Fruit fly (Drosophila melanogaster) whole organism, embryonic: ENCODE measurements around the gene CG13376.

Experiments used
- CG1024 ChIP-seq: fragments of 200-800 bp; sonication (Bioruptor generic); IDR thresholded peaks from 2 replicates; pipeline ENCODE4 v1.3.6; 2022; ENCODE audit warnings: missing biosample characterization, missing genetic modification characterization
- CG10431 ChIP-seq: fragments of 200-800 bp; sonication (Bioruptor generic); optimal IDR thresholded peaks from 3 replicates; lab custom pipeline; 2018; ENCODE audit warnings: missing biosample characterization, mild to moderate bottlenecking, missing genetic modification characterization
- CG10565 ChIP-seq: fragments of 200-800 bp; sonication (Bioruptor generic); optimal IDR thresholded peaks from 3 replicates; lab custom pipeline; 2016; ENCODE audit warnings: missing biosample characterization, mild to moderate bottlenecking, missing genetic modification characterization
- CG10959 ChIP-seq: fragments of 200-800 bp; sonication (Bioruptor generic); IDR thresholded peaks from 2 replicates; pipeline ENCODE4 v1.3.6; 2022; ENCODE audit warnings: missing biosample characterization, missing genetic modification characterization
- CG12155 ChIP-seq: fragments of 200-800 bp; sonication (Bioruptor generic); optimal IDR thresholded peaks from 3 replicates; lab custom pipeline; 2016; ENCODE audit warnings: missing biosample characterization, missing genetic modification characterization
- CG13424 ChIP-seq: fragments of 200-800 bp; sonication (Bioruptor generic); optimal IDR thresholded peaks from 2 replicates; lab custom pipeline; 2019; ENCODE audit warnings: missing biosample characterization, mild to moderate bottlenecking, missing genetic modification characterization, moderate library complexity
- CG15269 ChIP-seq: fragments of 200-800 bp; sonication (Bioruptor generic); optimal IDR thresholded peaks from 2 replicates; lab custom pipeline; 2018; ENCODE audit warnings: missing biosample characterization, mild to moderate bottlenecking, missing genetic modification characterization, moderate library complexity
- CG1647 ChIP-seq: fragments of 200-800 bp; sonication (Bioruptor generic); optimal IDR thresholded peaks from 3 replicates; lab custom pipeline; 2016; ENCODE audit warnings: missing biosample characterization, missing genetic modification characterization
- CG16863 ChIP-seq: fragments of 200-800 bp; sonication (Bioruptor generic); optimal IDR thresholded peaks from 3 replicates; lab custom pipeline; 2016; ENCODE audit warnings: missing biosample characterization, missing genetic modification characterization
- CG18764 ChIP-seq: fragments of 200-800 bp; sonication (Bioruptor generic); optimal IDR thresholded peaks from 3 replicates; lab custom pipeline; 2016; ENCODE audit warnings: missing biosample characterization, missing genetic modification characterization
- CG2120 ChIP-seq: fragments of 200-800 bp; sonication (Bioruptor generic); optimal IDR thresholded peaks from 3 replicates; lab custom pipeline; 2016; ENCODE audit warnings: missing biosample characterization, missing genetic modification characterization
- CG2199 ChIP-seq: fragments of 200-800 bp; sonication (Bioruptor generic); IDR thresholded peaks from 3 replicates; pipeline ENCODE4 v1.3.6; 2022; ENCODE audit warnings: missing biosample characterization, missing genetic modification characterization
- CG2712 ChIP-seq: fragments of 200-800 bp; optimal IDR thresholded peaks from 3 replicates; lab custom pipeline; 2019; ENCODE audit warnings: missing biosample characterization, mild to moderate bottlenecking, missing genetic modification characterization, moderate library complexity
- CG31224 ChIP-seq: fragments of 200-800 bp; sonication (Bioruptor generic); IDR thresholded peaks from 2 replicates; pipeline ENCODE4 v1.3.6; 2022; ENCODE audit warnings: missing biosample characterization, missing genetic modification characterization
- CG31365 ChIP-seq: fragments of 200-800 bp; sonication (Bioruptor generic); optimal IDR thresholded peaks from 2 replicates; lab custom pipeline; 2018; ENCODE audit warnings: missing biosample characterization, mild to moderate bottlenecking, missing genetic modification characterization
- CG3838 ChIP-seq: fragments of 200-800 bp; sonication (Bioruptor generic); optimal IDR thresholded peaks from 3 replicates; lab custom pipeline; 2016; ENCODE audit warnings: missing biosample characterization, missing genetic modification characterization
- CG6175 ChIP-seq: fragments of 200-800 bp; sonication (Bioruptor generic); IDR thresholded peaks from 3 replicates; pipeline ENCODE4 v1.3.6; 2022; ENCODE audit warnings: missing biosample characterization, missing genetic modification characterization
- CG6689 ChIP-seq: fragments of 200-800 bp; sonication (Bioruptor generic); IDR thresholded peaks from 2 replicates; pipeline ENCODE4 v1.3.6; 2022; ENCODE audit warnings: missing biosample characterization, missing genetic modification characterization
- CG8478 ChIP-seq: fragments of >200 bp; optimal IDR thresholded peaks from 2 replicates; lab custom pipeline; 2018
- CG9437 ChIP-seq: fragments of 200-800 bp; sonication (Bioruptor generic); optimal IDR thresholded peaks from 2 replicates; lab custom pipeline; 2018; ENCODE audit warnings: missing biosample characterization, mild to moderate bottlenecking, missing genetic modification characterization
- CG9727 ChIP-seq: fragments of 200-800 bp; sonication (Bioruptor generic); optimal IDR thresholded peaks from 3 replicates; lab custom pipeline; 2017; ENCODE audit warnings: missing biosample characterization, mild to moderate bottlenecking, missing genetic modification characterization
- Chrac-16 ChIP-seq: fragments of 200-800 bp; sonication (Bioruptor generic); optimal IDR thresholded peaks from 3 replicates; lab custom pipeline; 2016; ENCODE audit warnings: missing biosample characterization, missing genetic modification characterization
- Gug ChIP-seq: fragments of 200-800 bp; sonication (Bioruptor generic); IDR thresholded peaks from 4 replicates; pipeline ENCODE4 v1.3.6; 2022; ENCODE audit warnings: missing biosample characterization, missing genetic modification characterization
- Hmr ChIP-seq: fragments of 200-800 bp; sonication (Bioruptor generic); optimal IDR thresholded peaks from 3 replicates; lab custom pipeline; 2017; ENCODE audit warnings: mild to moderate bottlenecking, missing biosample characterization, missing genetic modification reagents, missing genetic modification characterization
- PHDP ChIP-seq: fragments of 200-800 bp; sonication (Bioruptor generic); optimal IDR thresholded peaks from 3 replicates; lab custom pipeline; 2018; ENCODE audit warnings: missing biosample characterization, mild to moderate bottlenecking, missing genetic modification characterization, moderate library complexity
- Rx ChIP-seq: fragments of 200-800 bp; sonication (Bioruptor generic); IDR thresholded peaks from 2 replicates; pipeline ENCODE4 v1.3.6; 2022; ENCODE audit warnings: missing biosample characterization, missing genetic modification characterization
- Sox100B ChIP-seq: fragments of 200-800 bp; sonication (Bioruptor generic); optimal IDR thresholded peaks from 3 replicates; lab custom pipeline; 2018; ENCODE audit warnings: missing biosample characterization, mild to moderate bottlenecking, missing genetic modification characterization
- Trl ChIP-seq, 3 experiments: fragments of >200 bp in 2 of 3; fragments of 200-800 bp in 1 of 3; sonication (Bioruptor generic) in 1 of 3; optimal IDR thresholded peaks; 2 replicates in 1 of 3; 3 replicates in 2 of 3; lab custom pipeline; 2016 to 2017; ENCODE audit warnings: missing biosample characterization in 1 of 3, missing genetic modification characterization in 1 of 3
- ase ChIP-seq: fragments of 200-800 bp; sonication (Bioruptor generic); IDR thresholded peaks from 3 replicates; pipeline ENCODE4 v1.3.6; 2022; ENCODE audit warnings: missing biosample characterization, missing genetic modification characterization
- bowl ChIP-seq: fragments of 200-800 bp; sonication (Bioruptor generic); IDR thresholded peaks from 2 replicates; pipeline ENCODE4 v1.3.6; 2022; ENCODE audit warnings: missing biosample characterization, missing genetic modification characterization
- corto ChIP-seq: fragments of 200-800 bp; sonication (Bioruptor generic); optimal IDR thresholded peaks from 2 replicates; lab custom pipeline; 2016; ENCODE audit warnings: missing biosample characterization, mild to moderate bottlenecking, missing genetic modification characterization, moderate library complexity
- ewg ChIP-seq: fragments of 200-800 bp; sonication (Bioruptor generic); optimal IDR thresholded peaks from 3 replicates; lab custom pipeline; 2017; ENCODE audit warnings: mild to moderate bottlenecking, missing biosample characterization, missing genetic modification reagents, missing genetic modification characterization
- eyg ChIP-seq: fragments of 200-800 bp; sonication (Bioruptor generic); optimal IDR thresholded peaks from 3 replicates; lab custom pipeline; 2016; ENCODE audit warnings: missing biosample characterization, missing genetic modification characterization
- ftz-f1 ChIP-seq: fragments of 200-800 bp; sonication (Bioruptor generic); optimal IDR thresholded peaks from 2 replicates; lab custom pipeline; 2016; ENCODE audit warnings: missing biosample characterization, missing genetic modification characterization
- ham ChIP-seq: fragments of 200-800 bp; sonication (Bioruptor generic); IDR thresholded peaks from 2 replicates; pipeline ENCODE4 v1.3.6; 2022; ENCODE audit warnings: missing biosample characterization, missing genetic modification characterization
- nmo ChIP-seq: fragments of 200-800 bp; sonication (Bioruptor generic); optimal IDR thresholded peaks from 2 replicates; lab custom pipeline; 2018; ENCODE audit warnings: missing biosample characterization, mild to moderate bottlenecking, missing genetic modification characterization, moderate library complexity
- pan ChIP-seq, 4 experiments: fragments of >200 bp in 3 of 4; fragments of 200-800 bp in 1 of 4; sonication (Bioruptor generic) in 1 of 4; optimal IDR thresholded peaks in 3 of 4; IDR thresholded peaks in 1 of 4; 2 replicates each; pipeline versions ENCODE4 v1.3.6 to Lab custom; 2017 to 2022; ENCODE audit warnings: missing biosample characterization in 2 of 4, missing genetic modification characterization in 2 of 4, mixed read lengths in 1 of 4
- phol ChIP-seq: fragments of 200-800 bp; sonication (Bioruptor generic); optimal IDR thresholded peaks from 3 replicates; lab custom pipeline; 2018; ENCODE audit warnings: missing biosample characterization, mild to moderate bottlenecking, missing genetic modification characterization, moderate library complexity
- repo ChIP-seq: fragments of 200-800 bp; sonication (Bioruptor generic); optimal IDR thresholded peaks from 2 replicates; lab custom pipeline; 2016; ENCODE audit warnings: missing biosample characterization, missing genetic modification characterization
- rib ChIP-seq: fragments of 200-800 bp; sonication (Bioruptor generic); IDR thresholded peaks from 2 replicates; pipeline ENCODE4 v1.3.6; 2022; ENCODE audit warnings: missing biosample characterization, missing genetic modification characterization
- salm ChIP-seq: fragments of 200-800 bp; sonication (Bioruptor generic); optimal IDR thresholded peaks from 2 replicates; lab custom pipeline; 2018; ENCODE audit warnings: missing biosample characterization, mild to moderate bottlenecking, missing genetic modification characterization
- sens-2 ChIP-seq: fragments of 200-800 bp; sonication (Bioruptor generic); IDR thresholded peaks from 2 replicates; pipeline ENCODE4 v1.3.6; 2022; ENCODE audit warnings: missing biosample characterization, missing genetic modification characterization
- stwl ChIP-seq: fragments of 200-800 bp; sonication (Bioruptor generic); optimal IDR thresholded peaks from 3 replicates; lab custom pipeline; 2018; ENCODE audit warnings: missing biosample characterization, mild to moderate bottlenecking, missing genetic modification characterization, moderate library complexity
- sug ChIP-seq: fragments of 200-800 bp; optimal IDR thresholded peaks from 2 replicates; lab custom pipeline; 2019; ENCODE audit warnings: missing biosample characterization, mild to moderate bottlenecking, missing genetic modification characterization, moderate library complexity
- twi ChIP-seq: fragments of 200-800 bp; optimal IDR thresholded peaks from 2 replicates; lab custom pipeline; 2019; ENCODE audit warnings: missing biosample characterization, mild to moderate bottlenecking, missing genetic modification characterization, moderate library complexity

Gene CG13376

dm6 chrX:245802-246201 lies 21.0 kb downstream of the CG13376 start, which contains the start of the genes CG3038 and G9a (continued):
- TF ChIP-seq CG2712 (tag; lab: Kevin White, UChicago) (peak; percentile 38), Gug (GFP tag; lab: Robert Waterston, UW) (peak; percentile 26; the same call in 1 of the 4 replicates), pan (optimal IDR thresholded peaks at IDR 0.05; lab: Kevin White, UChicago) (no peak), pan (GFP tag; optimal IDR thresholded peaks at IDR 0.05 in 1 of 2, IDR thresholded peaks at IDR 0.05 in 1 of 2) (no peak), CG3838 (GFP tag; lab: Kevin White, UChicago) (no peak), CG1024 (GFP tag; lab: Robert Waterston, UW) (no peak), bowl (GFP tag; lab: Robert Waterston, UW) (no peak), CG12155 (GFP tag; lab: Kevin White, UChicago) (peak; percentile 34), Trl (optimal IDR thresholded peaks at IDR 0.05; lab: Kevin White, UChicago) (no peak), Trl (GFP tag; optimal IDR thresholded peaks at IDR 0.05; lab: Kevin White, UChicago) (peak; percentile 45), Rx (no peak), ase (GFP tag; lab: Robert Waterston, UW) (no peak), CG13424 (tag; lab: Kevin White, UChicago) (peak; percentile 17), ewg (GFP tag; lab: Kevin White, UChicago) (peak; percentile 96), rib (GFP tag; lab: Robert Waterston, UW) (no peak), salm (peak; percentile 28), CG1647 (GFP tag; lab: Kevin White, UChicago) (no peak), Chrac-16 (GFP tag; lab: Kevin White, UChicago) (peak; percentile 23), CG10565 (GFP tag; lab: Kevin White, UChicago) (no peak), CG15269 (tag; lab: Kevin White, UChicago) (no peak), Sox100B (no peak), sens-2 (GFP tag; lab: Robert Waterston, UW) (no peak), ham (GFP tag; lab: Robert Waterston, UW) (no peak), CG10959 (GFP tag; lab: Robert Waterston, UW) (no peak), sug (tag; lab: Kevin White, UChicago) (peak; percentile 48), repo (GFP tag; lab: Kevin White, UChicago) (peak; percentile 26), CG31365 (no peak), CG2120 (GFP tag; lab: Kevin White, UChicago) (peak; percentile 47), CG8478 (lab: Kevin White, UChicago) (no peak), PHDP (tag; lab: Kevin White, UChicago) (peak; percentile 14), CG6689 (no peak), CG16863 (GFP tag; lab: Kevin White, UChicago) (no peak), twi (tag; lab: Kevin White, UChicago) (peak; percentile 9), Hmr (GFP tag; lab: Kevin White, UChicago) (no peak), corto (GFP tag; lab: Kevin White, UChicago) (no peak), eyg (GFP tag; lab: Kevin White, UChicago) (peak; percentile 1), CG31224 (GFP tag; lab: Robert Waterston, UW) (no peak), CG18764 (GFP tag; lab: Kevin White, UChicago) (no peak), CG9727 (no peak), phol (tag; lab: Kevin White, UChicago) (peak; percentile 75), CG6175 (GFP tag; lab: Robert Waterston, UW) (no peak), CG10431 (GFP tag; lab: Kevin White, UChicago) (peak; percentile 25), CG2199 (GFP tag; lab: Robert Waterston, UW) (no peak), nmo (GFP tag; lab: Kevin White, UChicago) (peak; percentile 72), ftz-f1 (GFP tag; lab: Kevin White, UChicago) (peak; percentile 34), CG9437 (no peak), stwl (tag; lab: Kevin White, UChicago) (peak; percentile 95)
